Worm (Caenorhabditis elegans) whole organism, L4 larva: ENCODE results near the gene F01D5.3.

Experiments
- fos-1 ChIP-seq: fragments of 150-350 bp; optimal IDR thresholded peaks from 2 replicates; lab custom pipeline; 2014; ENCODE audit warnings: missing biosample characterization, missing genetic modification characterization
- lin-13 ChIP-seq: fragments of 150-350 bp; optimal IDR thresholded peaks from 2 replicates; lab custom pipeline; 2014; ENCODE audit warnings: missing biosample characterization, missing genetic modification reagents, missing genetic modification characterization
- mep-1 ChIP-seq: fragments of 150-350 bp; sonication (generic microtip); optimal IDR thresholded peaks from 3 replicates; lab custom pipeline; 2014; ENCODE audit warnings: missing biosample characterization, missing genetic modification characterization
- nhr-237 ChIP-seq: sonication (generic microtip); optimal IDR thresholded peaks from 2 replicates; lab custom pipeline; 2017; ENCODE audit warnings: missing biosample characterization, missing genetic modification characterization
- nhr-77 ChIP-seq: fragments of 150-350 bp; optimal IDR thresholded peaks from 2 replicates; lab custom pipeline; 2014; ENCODE audit warnings: missing biosample characterization, missing genetic modification characterization

DNA sequence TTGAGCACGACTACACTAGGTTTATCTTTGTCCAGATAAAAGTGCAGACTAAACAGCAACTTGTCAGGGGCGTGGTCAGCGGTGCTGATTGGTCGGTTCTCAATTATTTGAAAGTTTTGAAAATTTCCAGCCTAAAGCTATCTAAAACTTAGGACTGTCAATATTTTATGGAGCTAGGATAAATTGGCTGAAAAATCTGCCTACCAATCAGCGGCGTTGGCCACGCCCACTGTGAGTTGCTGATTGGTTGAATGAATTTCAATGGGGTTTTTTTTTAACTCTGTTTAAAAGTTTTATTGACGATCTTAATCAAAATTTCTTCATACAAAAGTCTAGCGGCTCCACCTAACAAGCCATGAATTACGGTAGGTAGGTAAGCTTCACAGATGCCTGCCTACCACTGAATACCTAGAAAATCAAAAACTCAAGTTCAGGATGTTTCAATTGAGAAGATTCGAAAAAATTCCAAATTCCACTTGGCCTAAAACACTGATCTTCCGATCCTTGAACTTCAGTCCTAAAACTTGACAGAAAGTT lies 46.1 kb upstream of the F01D5.3 start:
- TF ChIP-seq mep-1 (tag; lab: Kevin White, UChicago) (no peak), fos-1 (tag; lab: Kevin White, UChicago) (no peak), nhr-77 (tag; lab: Kevin White, UChicago) (no peak), lin-13 (GFP tag; lab: Kevin White, UChicago) (no peak), nhr-237 (tag; lab: Kevin White, UChicago) (no peak)
